Worm (Caenorhabditis elegans) whole organism, L4/young adult: Measurements from ENCODE around the gene R09A8.2.

Source experiments
- dao-5 ChIP-seq: sonication (generic microtip); optimal IDR thresholded peaks from 2 replicates; lab custom pipeline; 2016; ENCODE audit warnings: missing genotype, missing genetic modification characterization, moderate library complexity, missing compliant biosample characterization
- him-1 ChIP-seq: sonication (generic microtip); optimal IDR thresholded peaks from 2 replicates; lab custom pipeline; 2016; ENCODE audit warnings: missing genotype, missing genetic modification reagents, missing genetic modification characterization, missing compliant biosample characterization

- TF ChIP-seq him-1 (tag; lab: Kevin White, UChicago) (no peak), dao-5 (tag; lab: Kevin White, UChicago) (no peak)
Measured at ce11 chrX:12574473-12574872, 44.8 kb upstream of the R09A8.2 start, which contains the start of gene T24D5.1.
